Worm (Caenorhabditis elegans): ENCODE data around the gene lro-1.

DNA sequence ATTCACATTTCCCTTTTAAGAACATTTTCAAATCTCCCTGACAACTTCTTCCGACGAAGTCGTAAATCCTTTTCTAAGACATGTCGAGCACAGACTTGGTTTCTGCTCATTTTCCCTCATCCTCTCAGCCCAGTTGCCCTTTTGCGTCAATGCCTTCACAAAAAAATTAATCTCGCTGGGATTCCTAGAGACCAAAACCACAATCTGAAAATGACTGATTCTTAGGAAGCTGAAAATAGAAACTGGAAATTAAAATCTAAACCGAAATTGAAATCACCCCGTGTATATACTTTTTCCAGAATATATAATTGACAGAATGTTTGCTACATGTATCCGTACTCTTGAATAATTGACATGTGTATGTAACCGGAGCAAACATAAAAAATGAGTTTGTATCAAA lies 24.9 kb upstream of the lro-1 start:
- TF ChIP-seq nhr-76 (tag; optimal IDR thresholded peaks at IDR 0.05) (no peak), unc-62 (GFP tag; optimal IDR thresholded peaks at IDR 0.05) (no peak), ama-1 (optimal IDR thresholded peaks at IDR 0.05) (no peak), ceh-16 (tag; optimal IDR thresholded peaks at IDR 0.05) (no peak), nhr-25 (tag; optimal IDR thresholded peaks at IDR 0.05) (no peak), ztf-11 (tag; optimal IDR thresholded peaks at IDR 0.05) (no peak), zag-1 (tag; optimal IDR thresholded peaks at IDR 0.05) (no peak), fos-1 (tag; optimal IDR thresholded peaks at IDR 0.05) (no peak), nfya-1 (tag; optimal IDR thresholded peaks at IDR 0.05; ENCODE audit: insufficient read depth) (no peak)

All from whole organism, L3 larva.